Worm (Caenorhabditis elegans) whole organism, L4/young adult: ENCODE data around the gene btf-1.

Experiments
- W03F9.2 ChIP-seq: fragments of 150-350 bp; optimal IDR thresholded peaks from 2 replicates; lab custom pipeline; 2014; ENCODE audit warnings: missing biosample characterization, missing genetic modification characterization
- dao-5 ChIP-seq: sonication (generic microtip); optimal IDR thresholded peaks from 2 replicates; lab custom pipeline; 2016; ENCODE audit warnings: missing genotype, missing genetic modification characterization, moderate library complexity, missing compliant biosample characterization
- him-1 ChIP-seq: sonication (generic microtip); optimal IDR thresholded peaks from 2 replicates; lab custom pipeline; 2016; ENCODE audit warnings: missing genotype, missing genetic modification reagents, missing genetic modification characterization, missing compliant biosample characterization

Gene btf-1

ce11 chrII:13199674-13200215 lies at the start of gene btf-1:
Gene btf-1 (plus strand): TSS chrII:13200165.
- TF ChIP-seq him-1 (tag; lab: Kevin White, UChicago) (peak; percentile 87), W03F9.2 (peak; percentile 53), dao-5 (tag; lab: Kevin White, UChicago) (no peak)

DNA sequence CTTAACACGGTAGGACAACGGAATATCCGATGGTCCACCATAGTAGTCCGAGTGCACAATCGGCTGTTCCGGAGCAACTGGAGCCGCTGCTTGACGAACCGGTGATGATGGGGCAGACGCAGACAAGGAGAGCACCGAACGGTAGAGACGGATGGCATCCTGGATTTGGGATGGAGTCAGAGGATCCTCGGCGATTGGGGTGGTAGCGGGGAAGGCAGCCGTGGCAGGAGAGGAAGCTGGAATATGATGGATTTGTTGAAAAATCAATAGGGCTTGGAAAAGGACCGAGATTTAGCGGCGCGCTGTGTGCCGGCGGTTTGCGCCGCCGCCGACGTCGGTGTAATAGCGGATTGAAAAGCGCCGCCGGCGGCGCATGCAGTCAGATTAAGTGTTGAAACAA lies 47.6 kb upstream of the btf-1 start:
- TF ChIP-seq W03F9.2 = no peak
- no peak for TF ChIP-seq him-1 (tag; lab: Kevin White, UChicago)
- no peak for TF ChIP-seq dao-5 (tag; lab: Kevin White, UChicago)

ce11 chrII:13153299-13153698 lies 46.7 kb upstream of the btf-1 start, which contains the start of gene spe-18:
Gene spe-18 (minus strand): TSS chrII:13153399.
- TF ChIP-seq him-1 (tag; lab: Kevin White, UChicago) (no peak), dao-5 (tag; lab: Kevin White, UChicago) (no peak), W03F9.2 (no peak)

DNA sequence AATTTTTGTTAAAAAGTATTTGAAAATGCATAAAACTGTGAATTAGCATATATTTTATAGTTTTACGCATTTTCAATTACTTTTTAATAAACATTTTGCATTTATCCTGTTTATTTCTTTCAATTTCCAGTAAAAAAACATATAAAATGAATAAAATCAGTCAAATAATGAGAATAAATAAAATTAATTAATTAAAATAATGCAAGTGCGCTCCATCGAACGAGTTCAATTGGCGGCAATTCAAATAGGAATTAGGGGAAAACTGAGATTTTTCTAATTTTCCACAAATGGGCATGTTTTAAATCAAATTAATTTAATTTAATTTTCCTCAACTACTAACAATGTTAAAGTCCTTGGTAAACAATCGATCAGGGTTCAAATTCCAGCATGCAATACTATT lies 43.9 kb upstream of the btf-1 start:
- TF ChIP-seq dao-5 (tag; lab: Kevin White, UChicago) = no peak
- no peak for TF ChIP-seq him-1 (tag; lab: Kevin White, UChicago)
- TF ChIP-seq W03F9.2 = no peak

ce11 chrII:13156971-13157370 lies 43.0 kb upstream of the btf-1 start, which contains the start of the genes hpr-17 and F32A11.1:
Gene hpr-17 (minus strand): TSS chrII:13157047.
Gene F32A11.1 (plus strand): TSS chrII:13157329.
- TF ChIP-seq him-1 (tag; lab: Kevin White, UChicago) = peak; percentile 26
- no peak for TF ChIP-seq dao-5 (tag; lab: Kevin White, UChicago)
- peak; percentile 79 for TF ChIP-seq W03F9.2

DNA sequence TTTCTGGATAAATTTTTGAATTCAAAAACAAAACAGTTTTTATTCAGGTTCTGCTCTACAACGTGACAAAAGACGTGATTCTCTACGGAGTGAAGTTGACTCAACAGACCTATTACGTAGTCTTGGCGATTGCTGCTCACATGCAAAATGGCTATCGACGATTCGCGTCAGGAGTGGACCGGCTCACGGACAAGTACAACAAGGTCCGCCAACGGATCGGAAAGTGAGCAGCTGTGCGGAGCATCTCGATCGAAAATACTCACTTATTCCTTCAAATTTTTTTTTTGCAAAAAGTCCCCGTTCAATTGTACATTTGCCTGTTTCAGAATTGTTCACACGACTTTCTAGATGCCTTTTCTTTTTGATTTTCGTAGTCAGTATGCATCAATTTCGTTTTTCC lies 40.1 kb upstream of the btf-1 start:
- no peak for TF ChIP-seq dao-5 (tag; lab: Kevin White, UChicago)
- TF ChIP-seq W03F9.2 = no peak
- no peak for TF ChIP-seq him-1 (tag; lab: Kevin White, UChicago)

DNA sequence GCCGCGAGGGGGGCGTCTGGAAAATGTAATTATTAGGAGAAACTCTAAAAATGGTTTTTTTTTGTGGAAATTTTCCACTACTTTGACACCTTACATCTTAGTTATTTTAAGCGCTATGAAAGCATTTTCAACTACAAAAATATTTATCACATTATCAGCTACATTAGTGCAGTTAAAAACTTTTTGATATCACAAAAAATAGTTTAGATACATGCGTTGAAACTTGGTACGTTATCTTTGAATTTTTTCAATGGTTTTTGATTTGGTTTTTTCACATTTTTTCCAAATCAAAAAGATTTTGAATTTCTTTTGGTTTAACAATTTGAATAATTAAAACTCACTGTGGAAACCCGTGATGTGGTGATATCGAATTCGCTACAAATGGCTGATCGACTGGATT lies 37.0 kb upstream of the btf-1 start:
- TF ChIP-seq W03F9.2 = no peak
- no peak for TF ChIP-seq dao-5 (tag; lab: Kevin White, UChicago)
- no peak for TF ChIP-seq him-1 (tag; lab: Kevin White, UChicago)

- TF ChIP-seq him-1 (tag; lab: Kevin White, UChicago) (no peak), W03F9.2 (no peak), dao-5 (tag; lab: Kevin White, UChicago) (no peak)
These were observed 35.9 kb upstream of the btf-1 start for ce11 chrII:13164062-13164461.

DNA sequence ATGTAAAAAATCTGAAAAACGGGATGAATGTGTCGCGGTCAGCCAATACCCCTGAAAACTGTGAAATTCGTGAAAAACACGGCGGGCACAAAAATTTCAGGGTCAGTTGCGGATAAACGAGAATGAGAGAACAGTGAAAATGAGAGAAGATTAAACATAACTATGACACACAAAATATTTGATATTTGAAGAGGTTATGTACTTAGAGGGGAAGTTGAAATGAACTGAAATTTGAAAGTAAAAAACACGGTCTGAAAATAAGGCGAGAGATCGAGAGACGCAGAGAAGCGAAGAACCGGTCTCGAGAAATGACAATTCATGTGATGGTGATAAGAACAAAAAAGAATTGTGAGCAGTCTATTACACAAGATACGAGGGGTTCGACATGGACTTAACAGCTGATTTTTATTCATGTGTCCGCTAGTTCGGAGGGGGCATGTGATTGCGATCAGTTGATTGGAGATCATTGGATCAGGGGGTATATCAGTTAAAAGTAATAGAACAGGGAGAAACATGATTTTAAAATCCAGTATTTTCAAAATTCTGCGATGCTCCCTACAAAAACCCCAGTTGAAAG lies 34.2 kb upstream of the btf-1 start, which contains the start of gene moe-3:
TSS of gene moe-3 (minus strand) at position 51 of the 577 bp plus-strand sequence.
- no peak for TF ChIP-seq W03F9.2
- no peak for TF ChIP-seq dao-5 (tag; lab: Kevin White, UChicago)
- no peak for TF ChIP-seq him-1 (tag; lab: Kevin White, UChicago)

- TF ChIP-seq him-1 (tag; lab: Kevin White, UChicago) = no peak
- no peak for TF ChIP-seq dao-5 (tag; lab: Kevin White, UChicago)
- TF ChIP-seq W03F9.2 = no peak
These were observed 32.5 kb upstream of the btf-1 start for ce11 chrII:13167493-13167892.

DNA sequence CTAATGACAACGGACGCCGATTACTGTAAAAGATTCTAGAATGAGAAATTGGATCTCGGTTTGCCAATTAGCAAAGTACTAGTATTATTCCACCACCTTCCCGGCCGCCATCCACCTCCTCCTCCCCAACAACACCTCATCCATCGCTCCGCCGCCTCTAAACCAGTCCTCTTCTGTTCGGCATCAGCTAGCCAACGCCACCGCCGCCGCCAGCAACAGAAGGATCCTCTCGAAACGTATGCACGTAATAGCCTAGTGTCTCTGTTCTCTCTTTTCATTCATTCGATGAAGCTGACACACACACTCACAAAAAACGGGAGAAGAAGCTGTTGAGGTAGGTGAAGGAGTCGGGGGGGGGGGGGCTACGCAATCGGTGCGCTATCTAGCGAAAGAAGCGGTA lies 29.3 kb upstream of the btf-1 start:
- TF ChIP-seq dao-5 (tag; lab: Kevin White, UChicago) = no peak
- no peak for TF ChIP-seq him-1 (tag; lab: Kevin White, UChicago)
- no peak for TF ChIP-seq W03F9.2

- TF ChIP-seq him-1 (tag; lab: Kevin White, UChicago) = no peak
- TF ChIP-seq dao-5 (tag; lab: Kevin White, UChicago) = no peak
- TF ChIP-seq W03F9.2 = no peak
These were observed 25.5 kb upstream of the btf-1 start for ce11 chrII:13174435-13174834.

DNA sequence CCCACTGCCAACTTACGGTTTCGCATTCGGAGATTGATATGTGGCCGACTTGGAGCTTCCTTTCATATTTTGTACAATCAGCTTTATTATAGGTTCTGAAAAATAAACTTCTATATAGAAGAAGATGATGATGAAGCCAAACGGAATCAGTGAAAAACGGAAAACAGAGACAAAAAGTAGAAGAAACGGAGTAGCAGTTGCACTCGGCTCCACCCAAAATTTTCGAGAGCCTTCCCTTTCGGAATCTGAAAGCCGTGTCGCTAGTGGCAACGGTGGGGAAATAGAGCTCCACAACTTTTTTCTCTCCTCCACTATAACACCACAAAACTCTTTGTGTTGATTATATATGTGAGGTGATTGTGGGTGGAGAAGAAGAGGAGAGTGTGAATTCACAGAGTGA lies 18.5 kb upstream of the btf-1 start, which contains the start of gene W09H1.1:
TSS of gene W09H1.1 (minus strand) at position 101 of the 400 bp plus-strand sequence.
- no peak for TF ChIP-seq dao-5 (tag; lab: Kevin White, UChicago)
- TF ChIP-seq him-1 (tag; lab: Kevin White, UChicago) = no peak
- no peak for TF ChIP-seq W03F9.2

- TF ChIP-seq dao-5 (tag; lab: Kevin White, UChicago) = no peak
- TF ChIP-seq him-1 (tag; lab: Kevin White, UChicago) = no peak
- no peak for TF ChIP-seq W03F9.2
These were observed 16.7 kb upstream of the btf-1 start, which contains the start of the genes W09H1.4 and his-73 for ce11 chrII:13183228-13183755. Gene W09H1.4 (plus strand): TSS chrII:13183528. Gene his-73 (plus strand): TSS chrII:13183705.
